Worm (Caenorhabditis elegans): ENCODE measurements around the gene T07F10.3.
"Not testable (repeated sequence)": the region's sequence is repeated elsewhere in the genome, so short reads cannot be mapped to it uniquely, and the experiment has no call there.

The T07F10.3 gene

DNA sequence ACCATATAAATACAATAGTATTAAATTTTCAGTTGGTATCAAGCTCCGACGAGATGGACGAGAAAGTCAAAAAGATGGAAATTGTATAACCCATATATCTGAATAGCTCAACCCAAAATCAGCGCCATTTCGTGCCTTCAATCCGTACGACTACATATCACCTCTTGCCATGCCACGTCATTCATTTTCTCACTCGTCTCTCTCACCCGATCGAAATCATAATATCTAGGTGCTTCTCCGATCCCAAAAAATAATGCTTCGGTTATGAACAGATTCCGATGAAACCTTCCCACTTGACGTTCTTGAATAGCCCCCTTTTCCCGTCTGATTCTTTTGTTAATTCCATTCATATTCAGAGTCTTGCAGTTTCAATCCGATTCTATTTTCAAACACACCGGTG is 11.6 kb upstream of the T07F10.3 start:
- TF ChIP-seq dao-5 (tag; optimal IDR thresholded peaks at IDR 0.05) (no peak), him-1 (tag; optimal IDR thresholded peaks at IDR 0.05) (no peak), W03F9.2 (tag; optimal IDR thresholded peaks at IDR 0.05) (no peak)

DNA sequence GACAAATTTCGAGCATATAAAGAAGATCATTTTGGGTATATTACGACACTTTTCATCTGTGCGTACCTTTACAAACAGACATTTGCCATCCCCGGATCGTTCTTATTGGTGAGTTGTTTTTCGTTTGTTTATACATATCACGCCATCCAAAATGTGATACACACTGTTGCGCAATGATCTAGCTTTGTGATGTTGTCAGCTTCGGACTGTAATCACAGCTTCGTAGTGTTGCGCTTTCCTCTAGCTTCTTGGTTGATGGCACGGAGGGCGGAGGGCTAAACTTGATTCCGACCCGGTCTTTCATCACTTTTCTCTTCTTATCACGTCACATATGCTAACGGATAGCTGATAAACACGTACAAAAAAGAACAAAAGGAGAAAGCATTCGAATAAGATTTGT is 9.5 kb upstream of the T07F10.3 start:
- TF ChIP-seq W03F9.2 (tag; optimal IDR thresholded peaks at IDR 0.05) (no peak), him-1 (tag; optimal IDR thresholded peaks at IDR 0.05) (no peak), dao-5 (tag; optimal IDR thresholded peaks at IDR 0.05) (no peak)

DNA sequence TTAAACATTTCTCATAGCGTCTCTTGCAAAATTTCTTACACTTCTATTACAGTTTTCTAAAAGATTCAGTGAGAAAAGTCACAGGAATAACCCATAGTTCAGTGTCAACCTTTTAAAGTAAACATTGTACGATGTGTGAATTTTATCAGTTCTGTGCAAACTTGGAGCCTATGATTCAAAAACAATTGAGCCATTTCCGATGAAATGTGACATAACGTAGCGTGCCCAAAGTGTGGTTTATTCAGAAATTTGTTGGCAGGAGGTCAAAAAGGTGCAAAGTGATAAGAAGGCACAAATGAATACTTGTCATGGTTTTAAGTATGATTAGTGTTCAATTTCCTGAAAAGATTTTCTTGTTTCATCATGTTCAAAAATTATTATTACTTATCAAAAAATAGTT is 7.7 kb upstream of the T07F10.3 start:
- TF ChIP-seq W03F9.2 (tag; optimal IDR thresholded peaks at IDR 0.05) = no peak
- TF ChIP-seq dao-5 (tag; optimal IDR thresholded peaks at IDR 0.05) = no peak
- no peak for TF ChIP-seq him-1 (tag; optimal IDR thresholded peaks at IDR 0.05)

DNA sequence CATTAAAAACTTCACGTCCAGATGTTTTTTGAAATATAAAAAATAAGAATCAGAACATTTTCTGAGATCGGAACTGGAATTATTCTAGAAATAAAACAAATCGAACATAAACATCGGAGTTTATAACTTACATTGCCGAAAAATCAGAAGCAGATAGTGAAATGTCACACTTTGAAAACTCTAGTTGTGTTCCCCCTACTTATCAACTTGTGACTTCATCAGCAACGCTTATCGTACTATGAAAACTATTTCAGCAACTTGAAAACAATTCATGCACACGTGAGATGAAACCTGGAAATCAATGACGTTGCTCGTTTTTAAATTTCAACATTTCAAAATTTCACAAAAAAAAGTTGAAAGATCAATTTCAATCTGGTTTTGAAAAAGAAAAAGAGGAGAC is 6.9 kb upstream of the T07F10.3 start:
- TF ChIP-seq dao-5 (tag; optimal IDR thresholded peaks at IDR 0.05) (no peak), W03F9.2 (tag; optimal IDR thresholded peaks at IDR 0.05) (no peak), him-1 (tag; optimal IDR thresholded peaks at IDR 0.05) (no peak)

DNA sequence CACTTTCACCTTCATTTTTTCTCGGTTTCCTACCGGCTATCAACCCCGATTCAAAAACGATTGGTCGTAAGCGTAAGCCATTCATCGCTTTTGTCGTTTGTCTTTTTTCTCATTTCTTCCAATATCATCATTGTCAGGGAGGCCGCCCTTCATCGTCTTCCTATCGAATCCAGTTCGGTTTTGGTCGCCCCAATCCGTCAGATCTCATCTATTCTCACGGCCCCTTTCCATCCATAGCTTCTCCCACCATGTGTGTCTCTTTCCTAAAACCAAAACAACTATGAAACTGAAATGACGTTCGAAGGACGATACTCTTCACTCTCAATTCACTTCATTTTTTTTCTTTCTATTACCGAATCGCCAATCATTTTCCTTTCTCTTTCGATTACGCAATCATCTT is 6.0 kb upstream of the T07F10.3 start:
- TF ChIP-seq dao-5 (tag; optimal IDR thresholded peaks at IDR 0.05) (no peak), W03F9.2 (tag; optimal IDR thresholded peaks at IDR 0.05) (no peak)

DNA sequence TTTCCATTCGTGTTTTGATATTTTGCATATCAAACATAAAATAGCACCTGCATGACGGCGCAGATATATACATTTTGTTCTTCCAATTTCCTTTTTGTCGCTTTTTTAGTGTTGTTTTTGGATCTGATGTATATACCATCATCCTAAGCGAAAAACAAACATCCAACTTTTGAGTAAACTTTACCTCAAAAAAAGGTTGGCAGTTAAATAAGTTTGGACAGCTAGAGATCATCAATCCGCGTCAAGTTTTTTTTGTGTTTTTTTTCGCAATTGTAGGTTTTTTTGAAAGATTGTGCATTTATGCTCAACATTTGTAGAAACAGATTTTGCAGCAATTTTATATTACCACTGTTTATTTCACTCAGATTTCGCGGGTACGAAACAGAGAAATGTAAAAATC is 1.9 kb upstream of the T07F10.3 start, which contains the start of gene bus-19:
Gene bus-19 (plus strand): TSS at position 301 of the 400 bp plus-strand sequence.
- TF ChIP-seq him-1 (tag; optimal IDR thresholded peaks at IDR 0.05) (no peak), W03F9.2 (tag; optimal IDR thresholded peaks at IDR 0.05) (no peak), dao-5 (tag; optimal IDR thresholded peaks at IDR 0.05) (no peak)

DNA sequence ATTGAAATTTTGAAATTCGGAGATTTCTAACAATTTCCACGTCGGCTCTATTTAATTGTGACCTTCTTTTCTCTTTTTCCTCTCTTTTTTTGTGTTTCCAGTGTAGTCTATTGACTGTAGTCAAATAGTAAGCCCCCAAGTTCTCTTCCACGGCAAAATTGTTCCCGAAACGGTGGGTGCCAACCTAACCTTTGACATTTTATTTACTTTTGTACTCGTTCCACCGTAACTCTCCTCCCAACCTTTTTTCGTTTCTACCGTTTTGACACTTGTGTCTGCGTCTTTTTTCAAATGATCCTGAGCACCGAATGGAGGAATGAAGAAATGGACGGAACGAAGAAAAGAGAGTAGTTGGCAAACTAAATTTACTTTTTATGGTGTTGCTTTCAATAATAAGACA is 895 bp upstream of the T07F10.3 start:
- TF ChIP-seq him-1 (tag; optimal IDR thresholded peaks at IDR 0.05) (no peak), dao-5 (tag; optimal IDR thresholded peaks at IDR 0.05) (no peak), W03F9.2 (tag; optimal IDR thresholded peaks at IDR 0.05) (no peak)

DNA sequence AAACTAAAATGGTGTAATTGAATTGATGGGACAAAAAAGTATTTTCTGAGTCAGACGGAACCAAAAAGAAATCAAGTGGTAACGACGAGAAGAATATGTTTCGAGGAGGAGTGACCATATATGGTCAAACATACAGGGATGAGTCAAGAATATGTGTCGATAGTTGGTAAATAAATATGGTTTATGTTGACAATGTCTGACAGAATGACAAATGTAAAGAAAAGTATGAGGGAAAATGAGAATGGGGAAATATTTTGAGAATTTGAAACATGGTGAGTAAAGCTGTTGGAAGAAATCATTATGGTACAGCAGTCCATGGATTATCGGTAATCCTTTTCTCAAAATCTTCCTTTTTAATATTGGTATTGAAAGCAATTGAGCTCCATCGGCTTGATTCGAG is 1.8 kb downstream of the T07F10.3 start, which contains the start of gene nspg-1:
Gene nspg-1 (minus strand): TSS at position 101 of the 400 bp plus-strand sequence.
- TF ChIP-seq him-1 (tag; optimal IDR thresholded peaks at IDR 0.05) (no peak), W03F9.2 (tag; optimal IDR thresholded peaks at IDR 0.05) (no peak), dao-5 (tag; optimal IDR thresholded peaks at IDR 0.05) (no peak)

DNA sequence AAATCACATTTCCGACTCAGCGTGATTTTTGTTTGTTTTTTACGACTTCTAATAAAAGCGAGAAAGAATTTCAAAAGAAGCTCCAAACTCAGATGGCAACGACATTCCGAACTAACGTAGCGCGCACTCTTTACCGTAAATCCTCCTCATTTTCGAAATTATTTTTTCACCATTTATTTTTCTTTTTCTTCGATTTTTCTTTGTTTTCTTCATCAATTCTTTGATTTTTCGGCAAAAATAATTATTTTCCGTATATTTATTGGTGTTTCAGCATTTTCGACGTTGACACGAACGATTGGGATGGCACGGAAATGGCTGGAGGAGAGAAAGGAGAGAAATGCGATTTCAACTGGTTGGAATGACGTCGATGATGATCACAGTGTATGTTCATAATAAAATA is 4.2 kb downstream of the T07F10.3 start, which contains the start of gene T07F10.5:
Gene T07F10.5 (plus strand): TSS at position 301 of the 400 bp plus-strand sequence.
- TF ChIP-seq dao-5, him-1, W03F9.2 (tag; optimal IDR thresholded peaks at IDR 0.05): not testable (repeated sequence)

DNA sequence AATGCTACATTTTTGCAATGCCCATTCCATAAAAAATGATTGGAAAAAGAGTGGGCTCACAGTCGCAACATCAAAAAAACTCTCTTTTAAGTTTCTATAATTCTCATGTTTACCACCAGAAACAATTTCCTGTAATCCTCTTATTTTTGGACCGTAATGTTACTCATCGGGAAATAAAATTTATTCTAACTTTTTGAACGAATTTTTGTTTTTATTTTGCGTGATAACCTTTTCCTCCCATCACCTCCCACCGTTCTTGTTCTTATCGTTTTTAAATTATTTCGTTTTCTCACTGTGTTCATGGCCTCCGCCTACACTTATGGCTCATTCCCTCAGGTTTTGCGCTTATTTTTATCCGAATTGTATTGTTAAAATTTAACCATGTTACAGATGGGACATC is 10.7 kb downstream of the T07F10.3 start, which contains the start of gene anp-1:
Gene anp-1 (plus strand): TSS at position 301 of the 400 bp plus-strand sequence.
- TF ChIP-seq dao-5 (tag; optimal IDR thresholded peaks at IDR 0.05) (no peak), him-1 (tag; optimal IDR thresholded peaks at IDR 0.05) (no peak), W03F9.2 (tag; optimal IDR thresholded peaks at IDR 0.05) (no peak)

DNA sequence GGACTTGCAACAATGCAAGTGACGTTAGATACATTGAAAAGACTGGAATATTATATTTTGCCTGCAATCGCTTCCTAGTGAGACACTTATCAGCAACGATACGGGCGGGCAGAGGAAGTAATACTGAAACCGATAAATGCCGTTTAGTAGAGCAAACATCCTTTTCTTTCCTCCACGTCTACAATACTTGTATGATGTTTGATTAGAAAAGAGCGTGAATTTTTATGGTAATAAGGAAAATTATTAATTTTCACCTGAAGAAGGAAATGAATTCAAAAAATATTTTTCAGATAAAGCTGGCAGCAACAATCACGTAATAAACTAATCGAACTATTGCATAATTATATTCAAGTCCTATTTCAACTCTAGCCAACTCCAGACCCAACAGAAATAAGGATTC is 15.1 kb downstream of the T07F10.3 start, which contains the start of gene C44H9.7:
Gene C44H9.7 (minus strand): TSS at position 101 of the 400 bp plus-strand sequence.
- TF ChIP-seq dao-5 (tag; optimal IDR thresholded peaks at IDR 0.05) = no peak
- no peak for TF ChIP-seq W03F9.2 (tag; optimal IDR thresholded peaks at IDR 0.05)
- TF ChIP-seq him-1 (tag; optimal IDR thresholded peaks at IDR 0.05) = no peak

DNA sequence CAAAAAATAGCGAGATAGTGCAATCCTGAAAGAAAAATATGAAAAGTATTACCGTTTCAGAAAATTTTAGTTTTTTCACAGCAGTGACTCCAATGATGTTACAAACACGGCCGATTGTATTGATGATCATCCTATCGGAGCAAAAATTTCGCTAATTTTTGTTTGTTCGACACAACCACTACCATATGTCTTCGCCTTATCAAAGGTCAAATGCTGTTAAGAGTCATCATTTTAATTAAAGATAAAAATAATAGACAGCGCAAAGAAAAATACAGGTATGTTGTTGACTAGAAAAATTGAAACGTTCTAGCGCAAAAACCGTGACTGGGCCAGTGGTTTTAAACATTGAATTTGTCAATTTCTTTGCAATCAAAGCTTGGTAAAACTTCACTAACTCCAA is 17.5 kb downstream of the T07F10.3 start:
- no peak for TF ChIP-seq W03F9.2 (tag; optimal IDR thresholded peaks at IDR 0.05)
- TF ChIP-seq dao-5 (tag; optimal IDR thresholded peaks at IDR 0.05) = no peak
- TF ChIP-seq him-1 (tag; optimal IDR thresholded peaks at IDR 0.05) = no peak

DNA sequence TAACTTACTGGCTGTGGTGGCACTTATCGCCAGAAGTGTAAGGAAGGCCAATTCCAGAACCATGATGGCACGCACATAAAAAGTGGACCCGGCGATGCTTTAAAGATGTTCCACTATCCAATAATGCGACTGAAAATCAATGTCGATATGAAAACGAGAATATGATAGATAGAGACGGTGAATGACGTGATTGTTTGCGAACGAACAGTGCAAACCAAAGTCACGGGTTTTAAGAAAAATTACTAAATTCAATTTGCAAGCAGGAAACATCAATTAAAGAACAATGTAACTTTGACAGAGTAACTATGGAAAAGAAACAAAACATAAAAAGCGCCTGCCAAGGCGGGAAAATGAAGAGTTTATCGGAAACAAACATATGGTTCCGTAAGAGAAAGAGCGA is 20.1 kb downstream of the T07F10.3 start, which contains the start of gene C44H9.5:
Gene C44H9.5 (minus strand): TSS at position 129 of the 400 bp plus-strand sequence.
- TF ChIP-seq him-1 (tag; optimal IDR thresholded peaks at IDR 0.05) (no peak), dao-5 (tag; optimal IDR thresholded peaks at IDR 0.05) (no peak), W03F9.2 (tag; optimal IDR thresholded peaks at IDR 0.05) (no peak)

DNA sequence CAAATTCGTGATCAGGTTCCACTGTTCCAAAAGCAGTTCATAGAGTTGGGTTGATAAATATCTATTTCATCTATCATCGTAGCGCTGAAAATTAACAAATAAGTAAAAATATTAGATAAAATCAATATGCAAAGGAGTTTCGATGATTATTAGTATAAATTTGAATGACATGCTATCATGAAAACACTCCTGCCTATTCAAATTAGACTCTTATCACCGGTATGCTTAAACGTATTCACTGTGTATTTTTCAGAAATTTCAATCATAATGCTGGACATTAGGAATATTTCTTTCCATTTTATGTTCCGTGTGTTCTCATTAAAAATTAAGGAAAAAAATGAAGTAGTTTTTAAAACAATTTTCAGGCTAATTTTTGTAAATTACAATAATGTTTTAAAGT is 24.6 kb downstream of the T07F10.3 start, which contains the start of gene C44H9.6:
Gene C44H9.6 (minus strand): TSS at position 101 of the 400 bp plus-strand sequence.
- no peak for TF ChIP-seq dao-5 (tag; optimal IDR thresholded peaks at IDR 0.05)
- no peak for TF ChIP-seq him-1 (tag; optimal IDR thresholded peaks at IDR 0.05)
- no peak for TF ChIP-seq W03F9.2 (tag; optimal IDR thresholded peaks at IDR 0.05)

DNA sequence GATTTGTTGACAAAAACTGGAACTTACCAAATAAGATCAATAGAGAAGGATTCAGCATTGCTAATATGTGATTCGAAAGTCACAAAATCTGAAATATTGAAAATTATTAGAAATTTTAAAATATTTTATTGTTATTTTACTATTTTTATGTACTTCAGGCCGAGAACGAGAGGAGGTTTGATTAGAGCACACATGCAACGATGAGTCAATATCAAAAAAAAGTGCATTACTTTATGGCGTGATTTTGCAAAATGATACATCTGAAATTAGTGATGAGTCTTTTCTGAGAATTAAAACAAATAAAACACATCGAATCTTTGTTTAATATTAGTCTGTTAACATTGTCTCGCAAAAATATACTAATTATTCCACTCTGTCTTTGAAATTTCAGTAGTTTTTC is 25.1 kb downstream of the T07F10.3 start:
- TF ChIP-seq him-1 (tag; optimal IDR thresholded peaks at IDR 0.05) (no peak), dao-5 (tag; optimal IDR thresholded peaks at IDR 0.05) (no peak), W03F9.2 (tag; optimal IDR thresholded peaks at IDR 0.05) (no peak)
